Worm (Caenorhabditis elegans): ENCODE results near the gene F53F8.7.

Gene F53F8.7

ce11 chrV:20656626-20657025, 41.5 kb downstream of the F53F8.7 start:
- TF ChIP-seq mab-5 (tag; optimal IDR thresholded peaks at IDR 0.05) (peak; percentile 69), flh-1 (GFP tag; optimal IDR thresholded peaks at IDR 0.05) (no peak), hlh-1 (tag; optimal IDR thresholded peaks at IDR 0.05) (peak; percentile 65), unc-62 (GFP tag; optimal IDR thresholded peaks at IDR 0.05) (peak; percentile 86), cnd-1 (tag; optimal IDR thresholded peaks at IDR 0.05) (peak; percentile 1), unc-120 (tag; optimal IDR thresholded peaks at IDR 0.05; ENCODE audit: poor library complexity, severe bottlenecking) (no peak)

ce11 chrV:20655174-20655573, 43.0 kb downstream of the F53F8.7 start:
- TF ChIP-seq sptf-1 (tag; optimal IDR thresholded peaks at IDR 0.05) = no peak
- TF ChIP-seq ces-1 (GFP tag; optimal IDR thresholded peaks at IDR 0.05) = peak; percentile 92
- no peak for TF ChIP-seq bed-3 (GFP tag; optimal IDR thresholded peaks at IDR 0.05)
- TF ChIP-seq nhr-28 (tag; optimal IDR thresholded peaks at IDR 0.05) = no peak
- no peak for TF ChIP-seq pha-4 (tag; optimal IDR thresholded peaks at IDR 0.05)
- no peak for TF ChIP-seq M03D4.4 (tag; optimal IDR thresholded peaks at IDR 0.05)

- TF ChIP-seq ces-1 (GFP tag; optimal IDR thresholded peaks at IDR 0.05) (no peak), mls-2 (tag; optimal IDR thresholded peaks at IDR 0.05) (no peak), mab-5 (tag; optimal IDR thresholded peaks at IDR 0.05) (no peak), ceh-43 (GFP tag; optimal IDR thresholded peaks at IDR 0.05) (no peak), flh-1 (GFP tag; optimal IDR thresholded peaks at IDR 0.05) (no peak), sem-2 (GFP tag; optimal IDR thresholded peaks at IDR 0.05) (no peak), nhr-2 (tag; optimal IDR thresholded peaks at IDR 0.05) (no peak), unc-62 (GFP tag; optimal IDR thresholded peaks at IDR 0.05) (no peak), ceh-39 (tag; optimal IDR thresholded peaks at IDR 0.05) (no peak), cnd-1 (tag; optimal IDR thresholded peaks at IDR 0.05) (no peak), ceh-83 (GFP tag; optimal IDR thresholded peaks at IDR 0.05) (no peak), snpc-4 (tag; optimal IDR thresholded peaks at IDR 0.05) (no peak), hlh-1 (tag; optimal IDR thresholded peaks at IDR 0.05) (no peak), pha-4 (tag; optimal IDR thresholded peaks at IDR 0.05) (no peak)
Measured at ce11 chrV:20654350-20654749, 43.8 kb downstream of the F53F8.7 start, which contains the start of gene mnr-1. TSS of gene mnr-1 (plus strand) at chrV:20654650.

- TF ChIP-seq lin-32 (GFP tag; optimal IDR thresholded peaks at IDR 0.05) (no peak), ces-1 (GFP tag; optimal IDR thresholded peaks at IDR 0.05) (peak; percentile 54)
Measured at ce11 chrV:20651923-20652322, 46.2 kb downstream of the F53F8.7 start.

ce11 chrV:20648868-20649267, 49.3 kb downstream of the F53F8.7 start:
- no peak for TF ChIP-seq snpc-4 (tag; optimal IDR thresholded peaks at IDR 0.05)
- TF ChIP-seq sem-2 (GFP tag; optimal IDR thresholded peaks at IDR 0.05) = no peak
- no peak for TF ChIP-seq pha-4 (tag; optimal IDR thresholded peaks at IDR 0.05)
- TF ChIP-seq flh-1 (GFP tag; optimal IDR thresholded peaks at IDR 0.05) = no peak
- TF ChIP-seq unc-39 (tag; optimal IDR thresholded peaks at IDR 0.05) = no peak
- TF ChIP-seq cnd-1 (tag; optimal IDR thresholded peaks at IDR 0.05) = no peak
- no peak for TF ChIP-seq nhr-237 (tag; optimal IDR thresholded peaks at IDR 0.05)
- no peak for TF ChIP-seq hlh-1 (tag; optimal IDR thresholded peaks at IDR 0.05)
- no peak for TF ChIP-seq nhr-28 (tag; optimal IDR thresholded peaks at IDR 0.05)

ce11 chrV:20645479-20645878, 52.7 kb downstream of the F53F8.7 start:
- TF ChIP-seq ces-1 (GFP tag; optimal IDR thresholded peaks at IDR 0.05) = peak; percentile 90
- TF ChIP-seq elt-1 (tag; optimal IDR thresholded peaks at IDR 0.05; ENCODE audit: borderline replicate concordance, insufficient read depth) = no peak
- TF ChIP-seq tbx-8 (GFP tag; optimal IDR thresholded peaks at IDR 0.05) = no peak
- TF ChIP-seq pha-4 (tag; optimal IDR thresholded peaks at IDR 0.05) = no peak

Measured in whole organism, mixed stage, embryonic.